Worm (Caenorhabditis elegans) whole organism, mixed stage, embryonic: Measurements from ENCODE around the gene pacl-1.

Experiments
- elt-3 ChIP-seq: fragments of 150-350 bp; optimal IDR thresholded peaks from 2 replicates; lab custom pipeline; 2014; ENCODE audit warnings: missing biosample characterization, missing genetic modification characterization
- mab-5 ChIP-seq: fragments of 150-350 bp; optimal IDR thresholded peaks from 2 replicates; lab custom pipeline; 2014; ENCODE audit warnings: missing biosample characterization, missing genetic modification characterization
- nhr-28 ChIP-seq: fragments of 150-350 bp; optimal IDR thresholded peaks from 2 replicates; lab custom pipeline; 2014; ENCODE audit warnings: missing biosample characterization, missing genetic modification characterization
- nhr-76 ChIP-seq: sonication (generic microtip); optimal IDR thresholded peaks from 2 replicates; lab custom pipeline; 2017; ENCODE audit warnings: missing biosample characterization, missing genetic modification characterization
- snpc-4 ChIP-seq: fragments of 150-350 bp; optimal IDR thresholded peaks from 2 replicates; lab custom pipeline; 2014; ENCODE audit warnings: missing biosample characterization, missing genetic modification characterization
- sptf-1 ChIP-seq: sonication (generic microtip); optimal IDR thresholded peaks from 2 replicates; lab custom pipeline; 2017; ENCODE audit warnings: mild to moderate bottlenecking, missing genetic modification characterization, moderate library complexity, missing compliant biosample characterization
- unc-120 ChIP-seq: sonication (generic microtip); optimal IDR thresholded peaks from 2 replicates; lab custom pipeline; 2017; ENCODE audit warnings: missing genetic modification characterization, missing compliant biosample characterization; ENCODE audit not compliant: poor library complexity, severe bottlenecking
- unc-39 ChIP-seq: fragments of 150-350 bp; optimal IDR thresholded peaks from 2 replicates; lab custom pipeline; 2014; ENCODE audit warnings: missing biosample characterization, missing genetic modification characterization
- unc-62 ChIP-seq: fragments of 150-350 bp; optimal IDR thresholded peaks from 2 replicates; lab custom pipeline; 2014; ENCODE audit warnings: missing biosample characterization, missing genetic modification reagents, missing genetic modification characterization
- ztf-11 ChIP-seq: fragments of 150-350 bp; optimal IDR thresholded peaks from 2 replicates; lab custom pipeline; 2014; ENCODE audit warnings: missing biosample characterization, missing genetic modification characterization

DNA sequence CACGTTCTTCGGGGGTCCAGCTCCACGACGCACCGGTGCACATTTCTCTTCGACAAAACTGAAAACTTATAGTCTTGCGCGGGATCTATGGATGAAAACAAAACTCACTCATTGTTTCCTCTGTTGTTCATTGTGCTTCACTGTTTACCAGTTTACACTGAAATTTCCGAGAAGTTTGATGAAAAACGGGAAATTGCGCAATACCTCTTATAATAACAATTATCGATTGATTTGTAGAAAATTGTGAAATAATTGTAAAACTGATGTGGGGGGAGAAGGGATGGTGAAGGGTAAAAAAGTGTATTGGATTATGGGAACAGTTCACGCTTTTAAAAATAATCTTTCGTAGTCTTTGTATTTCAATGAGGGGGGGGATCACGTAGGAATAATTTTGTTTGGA, 45.8 kb downstream of the pacl-1 start:
- TF ChIP-seq mab-5 (tag; lab: Kevin White, UChicago) (no peak), unc-62 (GFP tag; lab: Kevin White, UChicago) (no peak), snpc-4 (tag; lab: Kevin White, UChicago) (no peak), sptf-1 (no peak), ztf-11 (tag; lab: Kevin White, UChicago) (no peak), nhr-28 (tag; lab: Kevin White, UChicago) (no peak), elt-3 (no peak), unc-120 (no peak), nhr-76 (no peak), unc-39 (tag; lab: Kevin White, UChicago) (no peak)
